Worm (Caenorhabditis elegans) whole organism, mixed stage, embryonic: ENCODE data around the gene Y57G11C.43.

Experiments
- ces-1 ChIP-seq: fragments of 150-350 bp; optimal IDR thresholded peaks from 2 replicates; lab custom pipeline; 2014; ENCODE audit warnings: missing biosample characterization, missing genetic modification reagents, missing genetic modification characterization
- elt-1 ChIP-seq: sonication (generic microtip); optimal IDR thresholded peaks from 2 replicates; lab custom pipeline; 2017; ENCODE audit warnings: missing genetic modification characterization, mild to moderate bottlenecking, missing compliant biosample characterization, antibody characterized with exemption, moderate library complexity, borderline replicate concordance; ENCODE audit not compliant: insufficient read depth
- lin-32 ChIP-seq: fragments of 200-800 bp; sonication (Bioruptor generic); optimal IDR thresholded peaks from 2 replicates; lab custom pipeline; 2018; ENCODE audit warnings: mild to moderate bottlenecking, missing genetic modification characterization, missing compliant biosample characterization
- lsy-2 ChIP-seq: fragments of 150-350 bp; optimal IDR thresholded peaks from 2 replicates; lab custom pipeline; 2014; ENCODE audit warnings: missing biosample characterization, missing genetic modification characterization
- nhr-12 ChIP-seq: fragments of 150-350 bp; optimal IDR thresholded peaks from 2 replicates; lab custom pipeline; 2014; ENCODE audit warnings: missing biosample characterization, missing genetic modification characterization
- nhr-28 ChIP-seq: fragments of 150-350 bp; optimal IDR thresholded peaks from 2 replicates; lab custom pipeline; 2014; ENCODE audit warnings: missing biosample characterization, missing genetic modification characterization
- nhr-76 ChIP-seq: sonication (generic microtip); optimal IDR thresholded peaks from 2 replicates; lab custom pipeline; 2017; ENCODE audit warnings: missing biosample characterization, missing genetic modification characterization
- pha-4 ChIP-seq: fragments of 150-350 bp; optimal IDR thresholded peaks from 2 replicates; lab custom pipeline; 2018; ENCODE audit warnings: missing biosample characterization, missing genetic modification reagents, missing genetic modification characterization
- snpc-4 ChIP-seq: fragments of 150-350 bp; optimal IDR thresholded peaks from 2 replicates; lab custom pipeline; 2014; ENCODE audit warnings: missing biosample characterization, missing genetic modification characterization
- sptf-1 ChIP-seq: sonication (generic microtip); optimal IDR thresholded peaks from 2 replicates; lab custom pipeline; 2017; ENCODE audit warnings: mild to moderate bottlenecking, missing genetic modification characterization, moderate library complexity, missing compliant biosample characterization
- unc-39 ChIP-seq: fragments of 150-350 bp; optimal IDR thresholded peaks from 2 replicates; lab custom pipeline; 2014; ENCODE audit warnings: missing biosample characterization, missing genetic modification characterization
- ztf-11 ChIP-seq: fragments of 150-350 bp; optimal IDR thresholded peaks from 2 replicates; lab custom pipeline; 2014; ENCODE audit warnings: missing biosample characterization, missing genetic modification characterization

DNA sequence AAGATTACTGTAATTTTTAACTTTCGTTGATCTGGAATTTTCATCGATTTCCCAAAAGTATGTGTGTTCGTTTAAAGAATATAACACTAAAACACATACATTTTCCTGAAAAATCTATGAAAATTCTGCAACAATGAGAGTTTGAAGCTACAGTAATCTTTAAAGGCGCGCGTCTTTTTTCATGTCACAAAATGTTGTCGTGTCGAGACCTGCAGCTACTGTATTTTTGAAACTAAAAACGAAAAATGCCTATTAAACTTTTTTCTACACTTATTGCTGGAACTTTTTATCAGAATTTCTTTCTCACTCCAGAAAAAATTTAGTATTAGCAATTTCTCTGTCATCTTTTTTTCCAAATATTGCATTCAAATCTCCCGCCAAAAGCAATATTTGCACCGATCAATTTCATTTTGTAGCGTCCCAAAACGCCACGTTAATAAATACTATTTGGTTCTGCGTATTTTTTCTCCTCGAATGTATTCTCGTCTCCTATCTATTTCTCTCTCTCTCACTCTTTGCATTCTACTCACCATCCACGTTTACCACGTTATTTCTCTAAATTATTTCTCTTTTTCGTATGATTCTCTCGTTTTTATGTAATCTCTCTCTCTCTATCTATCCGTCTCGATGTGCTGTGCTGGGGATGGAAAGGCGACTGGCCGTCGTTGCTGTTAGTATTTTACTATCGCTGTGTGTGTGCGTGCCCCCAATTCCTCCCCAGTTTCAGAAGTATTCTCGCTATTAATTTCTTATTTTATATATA is 17.3 kb downstream of the Y57G11C.43 start, which contains the start of gene melo-1:
- TF ChIP-seq lin-32 (GFP tag; lab: Kevin White, UChicago): no peak
- TF ChIP-seq ces-1 (GFP tag; lab: Kevin White, UChicago): peak; percentile 83
- no peak for TF ChIP-seq lsy-2 (tag; lab: Kevin White, UChicago)
- TF ChIP-seq ztf-11 (tag; lab: Kevin White, UChicago): no peak
- TF ChIP-seq nhr-76 (tag; lab: Kevin White, UChicago): no peak
- no peak for TF ChIP-seq snpc-4 (tag; lab: Kevin White, UChicago)
- no peak for TF ChIP-seq nhr-12 (tag; lab: Kevin White, UChicago)
- TF ChIP-seq unc-39 (tag; lab: Kevin White, UChicago): no peak
- peak; percentile 38 for TF ChIP-seq pha-4 (tag; lab: Kevin White, UChicago)
- no peak for TF ChIP-seq elt-1 (tag; lab: Kevin White, UChicago)
- TF ChIP-seq sptf-1 (tag; lab: Kevin White, UChicago): no peak
- no peak for TF ChIP-seq nhr-28 (tag; lab: Kevin White, UChicago)
